Fruit fly (Drosophila melanogaster) whole organism, prepupa: ENCODE data around the gene CG43332.

Experiments
- Blimp-1 ChIP-seq: fragments of 200-800 bp; sonication (Bioruptor generic); optimal IDR thresholded peaks from 3 replicates; lab custom pipeline; 2017; ENCODE audit warnings: missing biosample characterization, missing genetic modification characterization, mild to moderate bottlenecking, moderate library complexity, missing genetic modification reagents
- CG10631 ChIP-seq: fragments of 200-800 bp; sonication (Bioruptor generic); optimal IDR thresholded peaks from 2 replicates; lab custom pipeline; 2016; ENCODE audit warnings: missing biosample characterization, missing genetic modification characterization
- CG10669 ChIP-seq: fragments of 200-800 bp; sonication (Bioruptor generic); optimal IDR thresholded peaks from 3 replicates; lab custom pipeline; 2018; ENCODE audit warnings: missing biosample characterization, mild to moderate bottlenecking, missing genetic modification characterization, moderate library complexity
- CG11294 ChIP-seq: fragments of 200-800 bp; sonication (Bioruptor generic); IDR thresholded peaks from 2 replicates; pipeline ENCODE4 v1.3.6; 2022; ENCODE audit warnings: missing biosample characterization, missing genetic modification characterization
- CG11762 ChIP-seq: fragments of 200-800 bp; sonication (Bioruptor generic); optimal IDR thresholded peaks from 3 replicates; lab custom pipeline; 2016; ENCODE audit warnings: missing biosample characterization, missing genetic modification characterization; ENCODE audit not compliant: insufficient read depth
- CG11902 ChIP-seq: fragments of 200-800 bp; sonication (Bioruptor generic); optimal IDR thresholded peaks from 3 replicates; lab custom pipeline; 2016; ENCODE audit warnings: missing biosample characterization, missing genetic modification characterization
- CG15336 ChIP-seq: fragments of 200-800 bp; sonication (Bioruptor generic); IDR thresholded peaks from 2 replicates; pipeline ENCODE4 v1.3.6; 2022; ENCODE audit warnings: missing biosample characterization, missing genetic modification characterization
- CG32006 ChIP-seq: fragments of 200-800 bp; sonication (Bioruptor generic); optimal IDR thresholded peaks from 3 replicates; lab custom pipeline; 2017; ENCODE audit warnings: missing biosample characterization, mild to moderate bottlenecking, missing genetic modification characterization
- CG34406 ChIP-seq: fragments of 200-800 bp; sonication (Bioruptor generic); optimal IDR thresholded peaks from 3 replicates; lab custom pipeline; 2016; ENCODE audit warnings: missing biosample characterization, missing genetic modification characterization
- CG3919 ChIP-seq: fragments of 200-800 bp; sonication (Bioruptor generic); optimal IDR thresholded peaks from 3 replicates; lab custom pipeline; 2016; ENCODE audit warnings: missing biosample characterization, missing genetic modification characterization
- CG4318 ChIP-seq: fragments of 200-800 bp; sonication (Bioruptor generic); optimal IDR thresholded peaks from 3 replicates; lab custom pipeline; 2017; ENCODE audit warnings: missing biosample characterization, mild to moderate bottlenecking, missing genetic modification characterization
- CG6163 ChIP-seq: fragments of 200-800 bp; sonication (Bioruptor generic); IDR thresholded peaks from 3 replicates; pipeline ENCODE4 v1.3.6; 2022; ENCODE audit warnings: missing biosample characterization, missing genetic modification characterization
- CG6276 ChIP-seq: fragments of 200-800 bp; sonication (Bioruptor generic); optimal IDR thresholded peaks from 2 replicates; lab custom pipeline; 2017; ENCODE audit warnings: missing biosample characterization, mild to moderate bottlenecking, missing genetic modification characterization
- CG6792 ChIP-seq: fragments of 200-800 bp; sonication (Bioruptor generic); optimal IDR thresholded peaks from 3 replicates; lab custom pipeline; 2016; ENCODE audit warnings: missing biosample characterization, missing genetic modification characterization
- CG7368 ChIP-seq: fragments of 200-800 bp; sonication (Bioruptor generic); optimal IDR thresholded peaks from 3 replicates; lab custom pipeline; 2016; ENCODE audit warnings: missing biosample characterization, missing genetic modification characterization
- CG8119 ChIP-seq: fragments of 200-800 bp; sonication (Bioruptor generic); IDR thresholded peaks from 3 replicates; pipeline ENCODE4 v1.3.6; 2022; ENCODE audit warnings: missing biosample characterization, missing genetic modification characterization
- CG8632 ChIP-seq: fragments of 200-800 bp; sonication (Bioruptor generic); optimal IDR thresholded peaks from 3 replicates; lab custom pipeline; 2016; ENCODE audit warnings: missing biosample characterization, missing genetic modification characterization
- CG9139 ChIP-seq: fragments of 200-800 bp; sonication (Bioruptor generic); optimal IDR thresholded peaks from 3 replicates; lab custom pipeline; 2017; ENCODE audit warnings: missing biosample characterization, mild to moderate bottlenecking, missing genetic modification characterization
- Eip75B ChIP-seq: fragments of 200-800 bp; sonication (Bioruptor generic); optimal IDR thresholded peaks from 3 replicates; lab custom pipeline; 2016; ENCODE audit warnings: missing biosample characterization, missing genetic modification characterization
- Eip78C ChIP-seq: fragments of 200-800 bp; sonication (Bioruptor generic); peaks from one replicate; lab custom pipeline; 2016; ENCODE audit warnings: missing biosample characterization, missing genetic modification characterization
- Eip93F ChIP-seq: fragments of 200-800 bp; sonication (Bioruptor generic); optimal IDR thresholded peaks from 2 replicates; lab custom pipeline; 2016; ENCODE audit warnings: missing biosample characterization, mild to moderate bottlenecking, missing genetic modification characterization
- Ets21C ChIP-seq: fragments of 200-800 bp; sonication (Bioruptor generic); optimal IDR thresholded peaks from 3 replicates; lab custom pipeline; 2016; ENCODE audit warnings: missing biosample characterization, missing genetic modification characterization
- Gug ChIP-seq: fragments of 200-800 bp; sonication (Bioruptor generic); IDR thresholded peaks from 2 replicates; pipeline ENCODE4 v1.3.6; 2022; ENCODE audit warnings: missing biosample characterization, missing genetic modification characterization
- Hr38 ChIP-seq: sonication (Bioruptor generic); optimal IDR thresholded peaks from 2 replicates; lab custom pipeline; 2016; ENCODE audit warnings: missing biosample characterization, missing genetic modification characterization
- Hr39 ChIP-seq: fragments of 200-800 bp; sonication (Bioruptor generic); optimal IDR thresholded peaks from 2 replicates; lab custom pipeline; 2016; ENCODE audit warnings: missing biosample characterization, missing genetic modification characterization
- Lpt ChIP-seq: fragments of 200-800 bp; sonication (Bioruptor generic); optimal IDR thresholded peaks from 3 replicates; lab custom pipeline; 2016; ENCODE audit warnings: missing biosample characterization, missing genetic modification characterization
- OdsH ChIP-seq: fragments of 200-800 bp; sonication (Bioruptor generic); optimal IDR thresholded peaks from 3 replicates; lab custom pipeline; 2016; ENCODE audit warnings: missing biosample characterization, missing genetic modification characterization
- Smox ChIP-seq: fragments of 200-800 bp; sonication (Bioruptor generic); optimal IDR thresholded peaks from 3 replicates; lab custom pipeline; 2016; ENCODE audit warnings: missing biosample characterization, missing genetic modification characterization
- Sox102F ChIP-seq: fragments of 200-800 bp; sonication (Bioruptor generic); optimal IDR thresholded peaks from 2 replicates; lab custom pipeline; 2016; ENCODE audit warnings: missing biosample characterization, mild to moderate bottlenecking, missing genetic modification characterization
- Sox14 ChIP-seq: fragments of 200-800 bp; sonication (Bioruptor generic); optimal IDR thresholded peaks from 3 replicates; lab custom pipeline; 2016; ENCODE audit warnings: missing biosample characterization, missing genetic modification characterization
- Sox15 ChIP-seq: fragments of 200-800 bp; sonication (Bioruptor generic); optimal IDR thresholded peaks from 3 replicates; lab custom pipeline; 2016; ENCODE audit warnings: missing biosample characterization, missing genetic modification characterization
- cyc ChIP-seq: fragments of 200-800 bp; sonication (Bioruptor generic); optimal IDR thresholded peaks from 3 replicates; lab custom pipeline; 2016; ENCODE audit warnings: missing biosample characterization, missing genetic modification characterization
- dac ChIP-seq: fragments of 200-800 bp; sonication (Bioruptor generic); optimal IDR thresholded peaks from 2 replicates; lab custom pipeline; 2017; ENCODE audit warnings: missing biosample characterization, mild to moderate bottlenecking, missing genetic modification characterization
- dsx ChIP-seq: fragments of 200-800 bp; optimal IDR thresholded peaks from 3 replicates; lab custom pipeline; 2019; ENCODE audit warnings: missing biosample characterization, mild to moderate bottlenecking, missing genetic modification characterization, moderate library complexity; ENCODE audit not compliant: poor library complexity, severe bottlenecking
- eg ChIP-seq: fragments of 200-800 bp; sonication (Bioruptor generic); IDR thresholded peaks from 3 replicates; pipeline ENCODE4 v1.3.6; 2022; ENCODE audit warnings: missing biosample characterization, missing genetic modification characterization
- esn ChIP-seq: fragments of 200-800 bp; sonication (Bioruptor generic); optimal IDR thresholded peaks from 2 replicates; lab custom pipeline; 2016; ENCODE audit warnings: missing biosample characterization, mild to moderate bottlenecking, missing genetic modification characterization, moderate library complexity
- fd59A ChIP-seq: fragments of 200-800 bp; sonication (Bioruptor generic); optimal IDR thresholded peaks from 2 replicates; lab custom pipeline; 2017; ENCODE audit warnings: missing biosample characterization, mild to moderate bottlenecking, missing genetic modification characterization, missing genetic modification reagents
- fd85E ChIP-seq: fragments of 200-800 bp; sonication (Bioruptor generic); optimal IDR thresholded peaks from 3 replicates; lab custom pipeline; 2016; ENCODE audit warnings: missing biosample characterization, missing genetic modification characterization
- net ChIP-seq: fragments of 200-800 bp; sonication (Bioruptor generic); optimal IDR thresholded peaks from 3 replicates; lab custom pipeline; 2016; ENCODE audit warnings: missing biosample characterization, missing genetic modification characterization
- salr ChIP-seq, 2 experiments: fragments of 200-800 bp; sonication (Bioruptor generic); optimal IDR thresholded peaks; 3 replicates each; lab custom pipeline; 2016 to 2018; ENCODE audit warnings: missing biosample characterization in 2 of 2, missing genetic modification characterization in 2 of 2, mild to moderate bottlenecking in 1 of 2
- ss ChIP-seq, 2 experiments: fragments of 200-800 bp; sonication (Bioruptor generic); optimal IDR thresholded peaks; 2 replicates in 1 of 2; 3 replicates in 1 of 2; lab custom pipeline; 2017 to 2018; ENCODE audit warnings: mild to moderate bottlenecking in 2 of 2, missing biosample characterization in 2 of 2, missing genetic modification characterization in 2 of 2, moderate library complexity in 1 of 2
- svp ChIP-seq: fragments of 200-800 bp; sonication (Bioruptor generic); peaks from one replicate; lab custom pipeline; 2016; ENCODE audit warnings: missing biosample characterization, missing genetic modification characterization
- vri ChIP-seq: fragments of 200-800 bp; sonication (Bioruptor generic); optimal IDR thresholded peaks from 3 replicates; lab custom pipeline; 2016; ENCODE audit warnings: missing biosample characterization, mild to moderate bottlenecking, missing genetic modification characterization

The CG43332 gene

DNA sequence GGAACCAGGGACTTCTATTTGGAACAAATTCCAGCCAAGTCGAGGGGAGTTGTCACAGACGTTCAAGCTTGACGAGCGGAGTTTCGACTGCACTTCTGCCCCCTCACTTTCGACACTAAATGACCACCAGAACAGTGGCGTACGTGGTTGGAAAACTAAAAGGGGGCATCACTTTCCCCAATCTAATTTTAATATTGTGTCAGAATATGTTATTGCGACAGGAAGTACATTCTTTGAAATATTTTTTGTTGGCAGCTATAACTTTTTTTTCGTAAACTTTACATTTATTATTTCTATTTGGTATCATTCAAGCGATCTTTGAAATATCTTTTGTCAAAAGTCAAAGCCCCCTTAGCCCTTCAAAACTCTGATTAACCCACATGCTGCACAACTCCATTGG, 49.7 kb upstream of the CG43332 start (continued):
- TF ChIP-seq CG9139 (no peak), CG34406 (no peak), Ets21C (GFP tag; lab: Kevin White, UChicago) (no peak), eg (GFP tag; lab: Robert Waterston, UW) (no peak), CG11294 (GFP tag; lab: Robert Waterston, UW) (no peak), cyc (GFP tag; lab: Kevin White, UChicago) (no peak), CG6792 (GFP tag; lab: Kevin White, UChicago) (no peak), CG8632 (GFP tag; lab: Kevin White, UChicago) (no peak), CG7368 (GFP tag; lab: Kevin White, UChicago) (no peak), CG6163 (GFP tag; lab: Robert Waterston, UW) (no peak), Eip75B (no peak), Smox (no peak), vri (GFP tag; lab: Kevin White, UChicago) (no peak)

dm6 chr2L:14211367-14211766, 48.3 kb upstream of the CG43332 start:
- TF ChIP-seq CG11294 (GFP tag; lab: Robert Waterston, UW) (no peak), CG8119 (GFP tag; lab: Robert Waterston, UW) (no peak), Hr39 (GFP tag; lab: Kevin White, UChicago) (no peak), CG10631 (GFP tag; lab: Kevin White, UChicago) (no peak), net (no peak), Eip75B (no peak), CG6163 (GFP tag; lab: Robert Waterston, UW) (no peak), Sox14 (GFP tag; lab: Kevin White, UChicago) (no peak), svp (GFP tag; lab: Kevin White, UChicago) (no peak), CG3919 (no peak), CG11902 (GFP tag; lab: Kevin White, UChicago) (no peak), Sox102F (GFP tag; lab: Kevin White, UChicago) (no peak), esn (GFP tag; lab: Kevin White, UChicago) (no peak), ss (GFP tag; optimal IDR thresholded peaks at IDR 0.05; lab: Kevin White, UChicago) (no peak), Eip93F (GFP tag; lab: Kevin White, UChicago) (no peak), salr (GFP tag; optimal IDR thresholded peaks at IDR 0.05; lab: Kevin White, UChicago) (no peak), fd59A (GFP tag; lab: Kevin White, UChicago) (no peak), cyc (GFP tag; lab: Kevin White, UChicago) (no peak)

dm6 chr2L:14207593-14208236, 44.7 kb upstream of the CG43332 start:
- TF ChIP-seq net (no peak), Sox15 (no peak), eg (GFP tag; lab: Robert Waterston, UW) (0 out of 3 replicates have a peak, but pooled peaks have one; percentile 16), Lpt (GFP tag; lab: Kevin White, UChicago) (peak; percentile 52), Blimp-1 (GFP tag; lab: Kevin White, UChicago) (peak; percentile 20)

- TF ChIP-seq svp (GFP tag; lab: Kevin White, UChicago), result peak; percentile 17
- TF ChIP-seq Eip78C (GFP tag; lab: Kevin White, UChicago), result peak; percentile 51
- TF ChIP-seq Blimp-1 (GFP tag; lab: Kevin White, UChicago), result peak; percentile 78
- no peak for TF ChIP-seq CG6276 (GFP tag; lab: Kevin White, UChicago)
Measured at dm6 chr2L:14207134-14207533, 44.1 kb upstream of the CG43332 start.

DNA sequence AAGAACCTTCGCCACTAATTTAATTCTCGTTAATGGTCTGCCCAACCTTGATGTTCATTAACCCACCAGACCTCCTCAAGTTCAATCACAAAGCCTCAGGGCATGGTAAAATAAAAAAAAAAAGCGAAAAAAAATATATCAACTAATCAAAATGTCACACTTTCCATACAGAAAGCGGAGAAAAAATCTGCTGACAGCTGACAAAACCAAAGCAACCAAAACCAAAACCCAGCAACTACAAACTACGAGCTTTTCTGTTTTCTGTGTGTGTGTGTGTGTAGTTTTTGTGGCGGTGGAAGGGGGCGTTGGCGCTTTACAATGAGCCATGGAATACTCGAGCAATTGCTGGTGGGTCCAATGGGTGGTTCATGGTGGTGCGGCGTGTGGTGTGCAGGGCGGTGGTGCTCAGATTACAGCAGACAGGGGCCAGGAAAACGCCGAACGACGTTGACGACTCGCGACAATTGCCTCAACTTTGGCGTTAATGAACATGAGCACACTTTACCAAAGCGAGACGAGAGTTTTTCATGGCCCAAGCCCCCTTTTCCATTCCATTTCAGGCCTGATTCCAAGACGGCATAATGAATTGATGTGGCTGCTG, 40.9 kb upstream of the CG43332 start:
- TF ChIP-seq dsx (no peak), CG32006 (GFP tag; lab: Kevin White, UChicago) (no peak), Hr38 (GFP tag; lab: Kevin White, UChicago) (no peak), fd85E (GFP tag; lab: Kevin White, UChicago) (no peak), Gug (no peak), OdsH (no peak), CG10631 (GFP tag; lab: Kevin White, UChicago) (no peak), eg (GFP tag; lab: Robert Waterston, UW) (peak; percentile 28; the same call in 1 of the 3 replicates), CG10669 (no peak), ss (GFP tag; optimal IDR thresholded peaks at IDR 0.05; lab: Kevin White, UChicago) (no peak), Eip75B (no peak), CG4318 (GFP tag; lab: Kevin White, UChicago) (no peak), CG8119 (GFP tag; lab: Robert Waterston, UW) (0 out of 3 replicates have a peak, but pooled peaks have one; percentile 21), CG15336 (0 out of 2 replicates have a peak, but pooled peaks have one; percentile 23), dac (GFP tag; lab: Kevin White, UChicago) (peak; percentile 2), CG11762 (no peak)
